Worm (Caenorhabditis elegans) whole organism, L2 larva: ENCODE results near the gene F47B7.2.

Experiments used
- dmd-4 ChIP-seq: sonication (generic microtip); optimal IDR thresholded peaks from 2 replicates; lab custom pipeline; 2017; ENCODE audit warnings: missing biosample characterization, missing genetic modification characterization
- lin-39 ChIP-seq: fragments of 150-350 bp; optimal IDR thresholded peaks from 2 replicates; lab custom pipeline; 2014; ENCODE audit warnings: missing biosample characterization, missing genetic modification reagents, missing genetic modification characterization
- lsy-2 ChIP-seq, 2 experiments: fragments of 150-350 bp in 1 of 2; sonication (generic microtip) in 1 of 2; optimal IDR thresholded peaks; 2 replicates each; lab custom pipeline; 2014 to 2017; ENCODE audit warnings: missing biosample characterization in 2 of 2, missing genetic modification characterization in 2 of 2
- nhr-11 ChIP-seq: fragments of 150-350 bp; optimal IDR thresholded peaks from 2 replicates; lab custom pipeline; 2014; ENCODE audit warnings: missing biosample characterization, missing genetic modification characterization
- snpc-4 ChIP-seq: fragments of 150-350 bp; optimal IDR thresholded peaks from 2 replicates; lab custom pipeline; 2014; ENCODE audit warnings: missing biosample characterization, missing genetic modification characterization
- unc-62 ChIP-seq: fragments of 150-350 bp; optimal IDR thresholded peaks from 2 replicates; lab custom pipeline; 2014; ENCODE audit warnings: missing biosample characterization, missing genetic modification reagents, missing genetic modification characterization

DNA sequence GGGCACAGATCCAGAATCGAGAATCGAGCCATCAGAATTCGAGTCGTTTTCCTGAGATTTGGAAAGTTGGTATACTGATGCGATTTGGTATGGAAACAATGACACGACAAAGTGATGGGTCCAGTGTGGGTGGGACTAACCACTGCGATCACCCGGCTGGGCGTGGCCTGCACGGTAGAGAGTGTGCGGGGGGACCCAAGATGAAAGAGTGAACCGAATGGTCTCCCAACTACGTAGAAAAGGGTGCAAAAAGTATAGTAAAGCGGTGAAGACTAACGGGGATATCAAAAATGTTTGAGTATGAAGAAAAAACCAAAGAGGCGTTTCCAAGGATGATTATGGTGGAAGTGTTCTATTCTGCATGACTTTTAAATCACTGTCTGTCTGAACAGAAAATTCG, 30.3 kb upstream of the F47B7.2 start, which contains the start of gene fkh-2:
- TF ChIP-seq dmd-4 (tag; lab: Kevin White, UChicago): no peak
- TF ChIP-seq unc-62: no peak
- no peak for TF ChIP-seq snpc-4
- TF ChIP-seq lsy-2 (tag; optimal IDR thresholded peaks at IDR 0.05; lab: Kevin White, UChicago): no peak
- TF ChIP-seq lin-39: no peak
- no peak for TF ChIP-seq nhr-11
